Worm (Caenorhabditis elegans) whole organism, L1 larva: Measurements from ENCODE around the gene sas-6.

Source experiments
- C04F5.9 ChIP-seq: sonication (generic microtip); optimal IDR thresholded peaks from 2 replicates; lab custom pipeline; 2016; ENCODE audit warnings: missing genetic modification characterization, missing compliant biosample characterization
- aha-1 ChIP-seq: fragments of 150-350 bp; optimal IDR thresholded peaks from 2 replicates; lab custom pipeline; 2014; ENCODE audit warnings: missing biosample characterization, missing genetic modification characterization
- aly-2 ChIP-seq: fragments of 150-350 bp; optimal IDR thresholded peaks from 2 replicates; lab custom pipeline; 2014; ENCODE audit warnings: missing biosample characterization, missing genetic modification characterization
- blmp-1 ChIP-seq: fragments of 150-350 bp; optimal IDR thresholded peaks from 2 replicates; lab custom pipeline; 2014; ENCODE audit warnings: missing biosample characterization, missing genetic modification characterization
- ces-1 ChIP-seq: fragments of 150-350 bp; optimal IDR thresholded peaks from 2 replicates; lab custom pipeline; 2014; ENCODE audit warnings: missing biosample characterization, missing genetic modification reagents, missing genetic modification characterization
- efl-1 ChIP-seq, 4 experiments: fragments of 150-350 bp; optimal IDR thresholded peaks in 3 of 4; peaks in 1 of 4; 1 replicate in 1 of 4; 2 replicates in 3 of 4; lab custom pipeline; 2014; ENCODE audit warnings: missing biosample characterization in 2 of 4, missing genetic modification characterization in 2 of 4, missing genetic modification reagents in 2 of 4
- egl-27 ChIP-seq, 2 experiments: fragments of 150-350 bp in 1 of 2; sonication (generic microtip); optimal IDR thresholded peaks; 3 replicates each; lab custom pipeline; 2017 to 2018; ENCODE audit warnings: missing biosample characterization in 2 of 2, missing genetic modification characterization in 2 of 2, missing genetic modification reagents in 2 of 2
- elt-3 ChIP-seq, 6 experiments: fragments of 150-350 bp in 1 of 6; sonication (generic microtip); optimal IDR thresholded peaks; 2 replicates each; lab custom pipeline; 2017 to 2018; ENCODE audit warnings: missing biosample characterization in 6 of 6, missing genetic modification characterization in 6 of 6, inconsistent platforms in 1 of 6
- fkh-10 ChIP-seq: sonication (generic microtip); optimal IDR thresholded peaks from 2 replicates; lab custom pipeline; 2017; ENCODE audit warnings: missing biosample characterization, missing genetic modification reagents, missing genetic modification characterization
- fkh-4 ChIP-seq: sonication (generic microtip); optimal IDR thresholded peaks from 2 replicates; lab custom pipeline; 2016; ENCODE audit warnings: missing compliant biosample characterization, missing genetic modification characterization, borderline replicate concordance
- fos-1 ChIP-seq: fragments of 150-350 bp; optimal IDR thresholded peaks from 2 replicates; lab custom pipeline; 2014; ENCODE audit warnings: missing biosample characterization, missing genetic modification characterization
- grh-1 ChIP-seq: fragments of 200-800 bp; sonication (Bioruptor generic); IDR thresholded peaks from 2 replicates; pipeline ENCODE4 v1.3.6; 2022; ENCODE audit warnings: missing genetic modification reagents, missing genetic modification characterization, missing compliant biosample characterization
- isw-1 ChIP-seq: fragments of 200-800 bp; sonication (Bioruptor generic); IDR thresholded peaks from 2 replicates; pipeline ENCODE4 v1.3.6; 2022; ENCODE audit warnings: missing genetic modification characterization, missing compliant biosample characterization
- lin-13 ChIP-seq: fragments of 150-350 bp; optimal IDR thresholded peaks from 2 replicates; lab custom pipeline; 2014; ENCODE audit warnings: missing biosample characterization, missing genetic modification reagents, missing genetic modification characterization
- lin-14 ChIP-seq: fragments of 200-800 bp; sonication (Bioruptor generic); optimal IDR thresholded peaks from 2 replicates; lab custom pipeline; 2018; ENCODE audit warnings: mild to moderate bottlenecking, missing genetic modification characterization, moderate library complexity, missing compliant biosample characterization
- lin-15B ChIP-seq: fragments of 150-350 bp; sonication (generic microtip); optimal IDR thresholded peaks from 3 replicates; lab custom pipeline; 2014; ENCODE audit warnings: missing biosample characterization, missing genetic modification characterization
- lin-35 ChIP-seq, 2 experiments: fragments of 150-350 bp; optimal IDR thresholded peaks; 2 replicates each; lab custom pipeline; 2014; ENCODE audit warnings: missing biosample characterization in 2 of 2, missing genetic modification characterization in 2 of 2, missing genetic modification reagents in 2 of 2
- lir-3 ChIP-seq: sonication (generic microtip); optimal IDR thresholded peaks from 2 replicates; lab custom pipeline; 2016; ENCODE audit warnings: mild to moderate bottlenecking, missing genetic modification characterization, moderate library complexity, missing compliant biosample characterization; ENCODE audit not compliant: poor library complexity
- mdl-1 ChIP-seq, 2 experiments: fragments of 150-350 bp; optimal IDR thresholded peaks; 2 replicates each; lab custom pipeline; 2014 to 2017; ENCODE audit warnings: missing biosample characterization in 2 of 2, missing genetic modification characterization in 2 of 2, inconsistent platforms in 1 of 2
- mep-1 ChIP-seq: fragments of 150-350 bp; optimal IDR thresholded peaks from 2 replicates; lab custom pipeline; 2014; ENCODE audit warnings: missing biosample characterization, missing genetic modification characterization
- nhr-19 ChIP-seq: fragments of 200-800 bp; sonication (Bioruptor generic); conservative IDR thresholded peaks from 2 replicates; pipeline ENCODE4 v1.3.6; 2022; ENCODE audit warnings: missing genetic modification characterization, missing compliant biosample characterization
- nhr-20 ChIP-seq: sonication (generic microtip); optimal IDR thresholded peaks from 2 replicates; lab custom pipeline; 2016; ENCODE audit warnings: mild to moderate bottlenecking, missing genetic modification characterization, missing compliant biosample characterization
- nhr-47 ChIP-seq: sonication (generic microtip); optimal IDR thresholded peaks from 2 replicates; lab custom pipeline; 2016; ENCODE audit warnings: mild to moderate bottlenecking, missing genetic modification characterization, moderate library complexity, missing compliant biosample characterization
- nhr-77 ChIP-seq: fragments of 150-350 bp; optimal IDR thresholded peaks from 2 replicates; lab custom pipeline; 2014; ENCODE audit warnings: missing biosample characterization, missing genetic modification characterization
- nhr-85 ChIP-seq: sonication (generic microtip); peaks from one replicate; lab custom pipeline; 2016; ENCODE audit warnings: missing genetic modification characterization, inconsistent platforms, missing compliant biosample characterization
- pag-3 ChIP-seq: sonication (generic microtip); optimal IDR thresholded peaks from 2 replicates; lab custom pipeline; 2017; ENCODE audit warnings: missing genetic modification characterization, mild to moderate bottlenecking, missing compliant biosample characterization, antibody characterized with exemption, borderline replicate concordance; ENCODE audit not compliant: insufficient read depth
- pqm-1 ChIP-seq: sonication (generic microtip); optimal IDR thresholded peaks from 3 replicates; lab custom pipeline; 2017; ENCODE audit warnings: missing biosample characterization, missing genetic modification characterization
- skn-1 ChIP-seq: fragments of 150-350 bp; optimal IDR thresholded peaks from 2 replicates; lab custom pipeline; 2014; ENCODE audit warnings: missing biosample characterization, missing genetic modification characterization
- snpc-4 ChIP-seq: fragments of 150-350 bp; optimal IDR thresholded peaks from 2 replicates; lab custom pipeline; 2014; ENCODE audit warnings: missing biosample characterization, missing genetic modification characterization
- sup-37 ChIP-seq: fragments of 200-800 bp; sonication (Bioruptor generic); optimal IDR thresholded peaks from 2 replicates; lab custom pipeline; 2018; ENCODE audit warnings: mild to moderate bottlenecking, missing genetic modification characterization, missing compliant biosample characterization
- vab-15 ChIP-seq: sonication (generic microtip); optimal IDR thresholded peaks from 2 replicates; lab custom pipeline; 2017; ENCODE audit warnings: missing genotype, mild to moderate bottlenecking, missing genetic modification characterization, missing compliant biosample characterization
- zag-1 ChIP-seq: fragments of 150-350 bp; optimal IDR thresholded peaks from 2 replicates; lab custom pipeline; 2014; ENCODE audit warnings: missing biosample characterization, missing genetic modification characterization

sas-6 gene

DNA sequence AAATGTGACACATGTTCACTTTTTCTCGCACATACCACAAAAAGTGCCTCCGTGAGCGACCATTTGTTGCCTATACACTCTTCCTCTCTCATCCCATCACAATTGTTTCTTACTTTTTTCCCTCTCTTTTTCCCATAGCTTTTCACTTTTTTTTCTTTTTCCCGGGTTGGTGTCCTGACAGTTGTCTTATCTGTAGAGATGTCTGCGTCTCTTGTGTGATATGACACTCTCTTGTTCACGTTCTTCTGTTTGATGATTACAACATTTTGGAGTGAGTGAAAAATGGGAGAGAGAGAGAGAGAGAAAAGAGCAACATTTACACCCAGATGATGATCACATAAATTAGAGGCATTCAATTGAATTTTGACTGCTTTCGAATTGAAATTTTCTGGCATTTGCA, 37.8 kb upstream of the sas-6 start (continued):
- TF ChIP-seq pqm-1 (tag; lab: Kevin White, UChicago) (peak; percentile 29), pag-3 (tag; lab: Kevin White, UChicago) (peak; percentile 76), lin-35 (GFP tag; optimal IDR thresholded peaks at IDR 0.05; lab: Kevin White, UChicago) (peak; percentile 18 to 41), lin-15B (tag; lab: Kevin White, UChicago) (no peak), aha-1 (tag; lab: Kevin White, UChicago) (no peak), nhr-47 (peak; percentile 43), nhr-77 (tag; lab: Kevin White, UChicago) (no peak)

DNA sequence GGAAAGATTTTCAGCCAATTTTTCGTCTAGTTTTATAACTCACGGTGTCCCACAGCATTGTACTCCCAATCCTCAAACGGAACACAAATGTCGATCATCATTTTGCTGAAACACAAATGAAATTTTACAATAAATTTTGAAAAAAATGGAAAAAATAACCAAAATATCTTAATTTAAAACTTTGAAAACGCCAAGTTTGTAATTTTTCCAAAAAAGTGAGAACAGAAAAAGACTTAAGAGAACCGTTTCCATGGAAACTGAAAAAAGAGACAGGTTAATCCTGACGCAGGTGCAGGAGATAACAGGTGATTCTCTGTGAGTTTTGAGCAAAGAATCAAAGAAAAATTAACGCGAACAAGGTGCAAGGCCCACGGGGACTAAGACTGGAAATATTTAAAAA, 32.3 kb upstream of the sas-6 start, which contains the start of gene Y45F10D.15:
TSS of gene Y45F10D.15 (minus strand) at position 101 of the 400 bp plus-strand sequence.
- TF ChIP-seq lin-13 (GFP tag; lab: Kevin White, UChicago), result no peak
- no peak for TF ChIP-seq mep-1 (tag; lab: Kevin White, UChicago)
- TF ChIP-seq nhr-19 (GFP tag; lab: Robert Waterston, UW), result no peak
- no peak for TF ChIP-seq snpc-4
- no peak for TF ChIP-seq ces-1 (GFP tag; lab: Kevin White, UChicago)
- no peak for TF ChIP-seq isw-1 (GFP tag; lab: Robert Waterston, UW)
- no peak for TF ChIP-seq skn-1 (tag; lab: Kevin White, UChicago)
- TF ChIP-seq aly-2, result no peak
- no peak for TF ChIP-seq lin-14 (GFP tag; lab: Kevin White, UChicago)
- TF ChIP-seq lin-35 (GFP tag; optimal IDR thresholded peaks at IDR 0.05; lab: Kevin White, UChicago), result no peak
- TF ChIP-seq fos-1 (tag; lab: Kevin White, UChicago), result no peak
- TF ChIP-seq nhr-20 (tag; lab: Kevin White, UChicago), result no peak
- TF ChIP-seq mdl-1 (tag; optimal IDR thresholded peaks at IDR 0.05; lab: Kevin White, UChicago), result no peak
- TF ChIP-seq lir-3 (tag; lab: Kevin White, UChicago), result no peak
- TF ChIP-seq fkh-10 (GFP tag; lab: Kevin White, UChicago), result no peak
- TF ChIP-seq egl-27 (tag; optimal IDR thresholded peaks at IDR 0.05; lab: Kevin White, UChicago), result no peak
- no peak for TF ChIP-seq zag-1 (tag; lab: Kevin White, UChicago)
- no peak for TF ChIP-seq grh-1 (GFP tag; lab: Robert Waterston, UW)

DNA sequence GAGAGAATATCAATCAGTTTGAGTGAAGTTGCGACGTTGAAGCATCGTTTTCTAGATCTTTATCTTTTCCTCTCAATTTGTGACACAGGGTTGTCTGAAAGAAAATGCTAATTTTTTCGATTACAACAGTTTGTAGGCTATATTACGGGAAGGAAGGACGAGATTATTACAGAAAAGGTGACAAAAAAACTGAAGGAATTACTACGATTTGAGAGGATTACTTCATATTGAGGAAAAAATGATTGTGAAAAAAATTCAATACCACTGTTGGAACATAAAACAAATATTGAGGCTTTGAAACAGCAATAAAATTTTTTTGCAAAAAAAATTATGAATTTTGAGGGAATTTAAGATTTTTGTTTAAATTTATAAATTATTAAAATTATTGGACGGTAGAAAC, 19.2 kb upstream of the sas-6 start, which contains the start of gene Y45F10D.14:
TSS of gene Y45F10D.14 (minus strand) at position 101 of the 400 bp plus-strand sequence.
- TF ChIP-seq efl-1 (optimal IDR thresholded peaks at IDR 0.05; lab: Kevin White, UChicago) (no peak), efl-1 (GFP tag; optimal IDR thresholded peaks at IDR 0.05 in 1 of 2; lab: Kevin White, UChicago) (no peak), blmp-1 (tag; lab: Kevin White, UChicago) (no peak), fkh-4 (no peak), lin-13 (GFP tag; lab: Kevin White, UChicago) (no peak), C04F5.9 (no peak), fkh-10 (GFP tag; lab: Kevin White, UChicago) (no peak), vab-15 (tag; lab: Kevin White, UChicago) (no peak), mep-1 (tag; lab: Kevin White, UChicago) (no peak), lin-14 (GFP tag; lab: Kevin White, UChicago) (no peak), sup-37 (GFP tag; lab: Kevin White, UChicago) (no peak), grh-1 (GFP tag; lab: Robert Waterston, UW) (no peak)
- TF ChIP-seq, all 84 proteins: peak for 0

DNA sequence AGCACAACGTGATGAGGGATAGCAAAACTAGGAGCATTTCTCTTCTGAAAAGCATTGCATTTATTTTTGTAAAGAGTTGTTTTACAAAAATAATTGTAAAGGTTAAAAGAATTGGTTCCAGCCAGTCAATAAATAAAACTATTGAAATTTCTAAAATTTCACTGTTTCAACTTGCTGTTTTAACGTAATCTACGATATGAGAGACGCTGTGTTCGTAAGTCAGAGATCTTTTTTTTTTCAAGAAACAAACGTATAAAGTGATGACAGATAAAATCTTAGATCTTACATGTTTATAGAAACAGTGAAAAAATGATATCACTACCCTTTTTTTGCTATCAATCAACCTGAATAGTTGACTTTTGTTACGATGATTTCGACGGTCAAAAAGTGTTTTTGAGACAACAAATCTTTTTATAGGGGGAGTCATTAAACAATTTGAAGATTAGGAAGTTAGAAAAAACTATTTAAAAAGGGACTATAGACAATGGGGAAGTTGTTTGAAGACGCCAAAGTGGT, 9.4 kb upstream of the sas-6 start, which contains the start of gene Y45F10D.6:
TSS of gene Y45F10D.6 (minus strand) at position 51 of the 516 bp plus-strand sequence.
- TF ChIP-seq fos-1 (tag; lab: Kevin White, UChicago), result no peak
- TF ChIP-seq efl-1 (optimal IDR thresholded peaks at IDR 0.05; lab: Kevin White, UChicago), result no peak
- peak in 1 of 2 experiments; percentile 46 for TF ChIP-seq efl-1 (GFP tag; optimal IDR thresholded peaks at IDR 0.05 in 1 of 2; lab: Kevin White, UChicago)
- peak in 1 of 6 experiments; percentile 59 for TF ChIP-seq elt-3 (tag; optimal IDR thresholded peaks at IDR 0.05; lab: Kevin White, UChicago)
- TF ChIP-seq nhr-85, result peak; percentile 68
- TF ChIP-seq, all 84 proteins: peak for 3
